Worm (Caenorhabditis elegans) whole organism, late embryonic: ENCODE results near the gene F47B8.18.

Experiments
- C08G9.2 ChIP-seq: sonication (generic microtip); optimal IDR thresholded peaks from 2 replicates; lab custom pipeline; 2016; ENCODE audit warnings: mild to moderate bottlenecking, missing genetic modification characterization, moderate library complexity, missing compliant biosample characterization
- F13H6.1 ChIP-seq: sonication (generic microtip); optimal IDR thresholded peaks from 2 replicates; lab custom pipeline; 2016; ENCODE audit warnings: missing genetic modification characterization, missing compliant biosample characterization
- K02D7.2 ChIP-seq: sonication (generic microtip); optimal IDR thresholded peaks from 2 replicates; lab custom pipeline; 2017; ENCODE audit warnings: mild to moderate bottlenecking, missing genetic modification characterization, missing compliant biosample characterization
- K09A11.1 ChIP-seq: sonication (generic microtip); optimal IDR thresholded peaks from 2 replicates; lab custom pipeline; 2017; ENCODE audit warnings: antibody characterized with exemption, mild to moderate bottlenecking, missing genetic modification characterization, missing compliant biosample characterization; ENCODE audit not compliant: insufficient read depth
- T23F11.4 ChIP-seq: fragments of 200-800 bp; sonication (Bioruptor generic); optimal IDR thresholded peaks from 2 replicates; lab custom pipeline; 2018; ENCODE audit warnings: mild to moderate bottlenecking, missing genetic modification characterization, missing compliant biosample characterization
- ahr-1 ChIP-seq: sonication (generic microtip); optimal IDR thresholded peaks from 2 replicates; lab custom pipeline; 2016; ENCODE audit warnings: missing genetic modification characterization, missing compliant biosample characterization
- ama-1 ChIP-seq: fragments of 150-350 bp; optimal IDR thresholded peaks from 2 replicates; lab custom pipeline; 2014
- ceh-14 ChIP-seq: sonication (generic microtip); optimal IDR thresholded peaks from 2 replicates; lab custom pipeline; 2016; ENCODE audit warnings: missing genotype, missing genetic modification characterization, missing compliant biosample characterization
- ceh-18 ChIP-seq: sonication (generic microtip); optimal IDR thresholded peaks from 2 replicates; lab custom pipeline; 2016; ENCODE audit warnings: missing genetic modification characterization, missing compliant biosample characterization
- ceh-19 ChIP-seq: fragments of 200-800 bp; sonication (Bioruptor generic); optimal IDR thresholded peaks from 2 replicates; lab custom pipeline; 2018; ENCODE audit warnings: mild to moderate bottlenecking, missing genetic modification characterization, missing compliant biosample characterization
- ceh-2 ChIP-seq: sonication (generic microtip); optimal IDR thresholded peaks from 2 replicates; lab custom pipeline; 2016; ENCODE audit warnings: missing genotype, missing genetic modification characterization, missing compliant biosample characterization
- ceh-22 ChIP-seq: sonication (generic microtip); optimal IDR thresholded peaks from 2 replicates; lab custom pipeline; 2017; ENCODE audit warnings: missing biosample characterization, missing genetic modification characterization
- ceh-31 ChIP-seq: sonication (generic microtip); optimal IDR thresholded peaks from 2 replicates; lab custom pipeline; 2016; ENCODE audit warnings: missing genetic modification characterization, missing compliant biosample characterization
- ceh-34 ChIP-seq: sonication (generic microtip); optimal IDR thresholded peaks from 2 replicates; lab custom pipeline; 2016; ENCODE audit warnings: mild to moderate bottlenecking, missing genetic modification characterization, missing compliant biosample characterization
- ceh-9 ChIP-seq: sonication (generic microtip); optimal IDR thresholded peaks from 2 replicates; lab custom pipeline; 2016; ENCODE audit warnings: mild to moderate bottlenecking, missing genetic modification characterization, inconsistent platforms, missing compliant biosample characterization
- dve-1 ChIP-seq: sonication (generic microtip); optimal IDR thresholded peaks from 2 replicates; lab custom pipeline; 2017; ENCODE audit warnings: antibody characterized with exemption, mild to moderate bottlenecking, missing genetic modification characterization, missing compliant biosample characterization
- ets-4 ChIP-seq: sonication (generic microtip); optimal IDR thresholded peaks from 2 replicates; lab custom pipeline; 2016; ENCODE audit warnings: missing genetic modification characterization, missing compliant biosample characterization
- eyg-1 ChIP-seq: sonication (generic microtip); optimal IDR thresholded peaks from 2 replicates; lab custom pipeline; 2016; ENCODE audit warnings: missing genotype, missing genetic modification characterization, missing compliant biosample characterization
- fax-1 ChIP-seq: sonication (generic microtip); optimal IDR thresholded peaks from 2 replicates; lab custom pipeline; 2016; ENCODE audit warnings: missing genotype, missing genetic modification characterization, missing compliant biosample characterization
- fkh-10 ChIP-seq: fragments of 150-350 bp; optimal IDR thresholded peaks from 2 replicates; lab custom pipeline; 2014; ENCODE audit warnings: missing biosample characterization, missing genetic modification reagents, missing genetic modification characterization
- fkh-6 ChIP-seq: sonication (generic microtip); optimal IDR thresholded peaks from 2 replicates; lab custom pipeline; 2016; ENCODE audit warnings: missing genetic modification characterization, missing compliant biosample characterization
- gmeb-2 ChIP-seq: sonication (generic microtip); optimal IDR thresholded peaks from 2 replicates; lab custom pipeline; 2016; ENCODE audit warnings: missing genetic modification characterization, inconsistent platforms, missing compliant biosample characterization
- hlh-15 ChIP-seq: sonication (generic microtip); optimal IDR thresholded peaks from 2 replicates; lab custom pipeline; 2016; ENCODE audit warnings: missing genetic modification characterization, missing compliant biosample characterization
- hlh-6 ChIP-seq: sonication (generic microtip); optimal IDR thresholded peaks from 2 replicates; lab custom pipeline; 2016; ENCODE audit warnings: missing genotype, missing genetic modification characterization, missing compliant biosample characterization
- hlh-8 ChIP-seq: sonication (generic microtip); optimal IDR thresholded peaks from 2 replicates; lab custom pipeline; 2016; ENCODE audit warnings: missing genotype, missing genetic modification characterization, missing compliant biosample characterization
- madf-2 ChIP-seq: sonication (generic microtip); optimal IDR thresholded peaks from 2 replicates; lab custom pipeline; 2017; ENCODE audit warnings: missing genetic modification characterization, missing compliant biosample characterization
- mec-3 ChIP-seq: sonication (generic microtip); optimal IDR thresholded peaks from 2 replicates; lab custom pipeline; 2016; ENCODE audit warnings: borderline replicate concordance, missing genetic modification characterization, missing compliant biosample characterization
- nfya-1 ChIP-seq: sonication (generic microtip); optimal IDR thresholded peaks from 2 replicates; lab custom pipeline; 2017; ENCODE audit warnings: missing genetic modification characterization, mild to moderate bottlenecking, missing compliant biosample characterization, antibody characterized with exemption, moderate library complexity
- nhr-232 ChIP-seq: sonication (generic microtip); optimal IDR thresholded peaks from 2 replicates; lab custom pipeline; 2016; ENCODE audit warnings: missing genetic modification characterization, missing compliant biosample characterization
- npax-4 ChIP-seq: sonication (generic microtip); optimal IDR thresholded peaks from 2 replicates; lab custom pipeline; 2016; ENCODE audit warnings: missing genetic modification characterization, missing compliant biosample characterization
- odd-2 ChIP-seq: sonication (generic microtip); optimal IDR thresholded peaks from 2 replicates; lab custom pipeline; 2017; ENCODE audit warnings: antibody characterized with exemption, mild to moderate bottlenecking, missing genetic modification characterization, missing compliant biosample characterization
- pax-1 ChIP-seq: fragments of 150-350 bp; optimal IDR thresholded peaks from 2 replicates; lab custom pipeline; 2014; ENCODE audit warnings: missing biosample characterization, missing genetic modification characterization
- pha-4 ChIP-seq: fragments of 150-350 bp; optimal IDR thresholded peaks from 2 replicates; lab custom pipeline; 2018; ENCODE audit warnings: missing biosample characterization, missing genetic modification reagents, missing genetic modification characterization
- pqm-1 ChIP-seq: sonication (generic microtip); optimal IDR thresholded peaks from 2 replicates; lab custom pipeline; 2016; ENCODE audit warnings: missing genetic modification characterization, missing compliant biosample characterization
- pros-1 ChIP-seq: fragments of 150-350 bp; optimal IDR thresholded peaks from 2 replicates; lab custom pipeline; 2014; ENCODE audit warnings: missing biosample characterization, missing genetic modification reagents, missing genetic modification characterization
- ref-2 ChIP-seq: sonication (generic microtip); optimal IDR thresholded peaks from 2 replicates; lab custom pipeline; 2016; ENCODE audit warnings: missing genetic modification characterization, missing compliant biosample characterization
- rnt-1 ChIP-seq: sonication (generic microtip); optimal IDR thresholded peaks from 2 replicates; lab custom pipeline; 2016; ENCODE audit warnings: missing genetic modification characterization, missing compliant biosample characterization
- sdc-2 ChIP-seq: sonication (generic microtip); optimal IDR thresholded peaks from 2 replicates; lab custom pipeline; 2016; ENCODE audit warnings: missing genotype, missing genetic modification characterization, missing compliant biosample characterization
- sox-2 ChIP-seq: fragments of 200-800 bp; sonication (Bioruptor generic); IDR thresholded peaks from 2 replicates; pipeline ENCODE4 v1.3.6; 2022; ENCODE audit warnings: missing genetic modification reagents, missing genetic modification characterization, missing compliant biosample characterization
- sox-4 ChIP-seq: sonication (generic microtip); optimal IDR thresholded peaks from 2 replicates; lab custom pipeline; 2017; ENCODE audit warnings: mild to moderate bottlenecking, missing genetic modification characterization, inconsistent platforms, missing compliant biosample characterization
- syd-9 ChIP-seq: sonication (generic microtip); optimal IDR thresholded peaks from 2 replicates; lab custom pipeline; 2016; ENCODE audit warnings: mild to moderate bottlenecking, missing genetic modification characterization, moderate library complexity, missing compliant biosample characterization
- tbx-2 ChIP-seq: sonication (generic microtip); optimal IDR thresholded peaks from 2 replicates; lab custom pipeline; 2016; ENCODE audit warnings: missing genetic modification characterization, missing compliant biosample characterization
- unc-3 ChIP-seq, 2 experiments: fragments of 200-800 bp in 1 of 2; sonication (Bioruptor generic) in 1 of 2; sonication (generic microtip) in 1 of 2; conservative IDR thresholded peaks in 1 of 2; optimal IDR thresholded peaks in 1 of 2; 2 replicates each; pipeline versions ENCODE4 v1.3.6 to Lab custom; 2016 to 2022; ENCODE audit warnings: missing compliant biosample characterization in 2 of 2, missing genetic modification characterization in 2 of 2, missing genetic modification reagents in 1 of 2
- unc-42 ChIP-seq: sonication (generic microtip); optimal IDR thresholded peaks from 2 replicates; lab custom pipeline; 2016; ENCODE audit warnings: missing genotype, missing genetic modification characterization, missing compliant biosample characterization
- unc-55 ChIP-seq: sonication (generic microtip); optimal IDR thresholded peaks from 2 replicates; lab custom pipeline; 2017; ENCODE audit warnings: missing biosample characterization, missing genetic modification reagents, missing genetic modification characterization
- unc-86 ChIP-seq: sonication (generic microtip); optimal IDR thresholded peaks from 2 replicates; lab custom pipeline; 2016; ENCODE audit warnings: missing genetic modification characterization, missing compliant biosample characterization
- zip-5 ChIP-seq: sonication (generic microtip); optimal IDR thresholded peaks from 2 replicates; lab custom pipeline; 2016; ENCODE audit warnings: missing genetic modification characterization, missing compliant biosample characterization
- ztf-16 ChIP-seq: sonication (generic microtip); optimal IDR thresholded peaks from 2 replicates; lab custom pipeline; 2017; ENCODE audit warnings: missing genetic modification characterization, missing compliant biosample characterization

F47B8.18 gene

ce11 chrV:14352032-14352431 lies 26.8 kb upstream of the F47B8.18 start:
- no peak for TF ChIP-seq odd-2 (tag; lab: Kevin White, UChicago)
- TF ChIP-seq unc-86 (tag; lab: Kevin White, UChicago) = no peak
- no peak for TF ChIP-seq eyg-1 (tag; lab: Kevin White, UChicago)
- TF ChIP-seq pha-4 (tag; lab: Kevin White, UChicago) = no peak
- TF ChIP-seq mec-3 = no peak
- no peak for TF ChIP-seq nhr-232 (tag; lab: Kevin White, UChicago)

ce11 chrV:14351629-14352028 lies 26.4 kb upstream of the F47B8.18 start, which contains the start of gene vha-13:
TSS of gene vha-13 (plus strand) at chrV:14351709.
- TF ChIP-seq nfya-1 (tag; lab: Kevin White, UChicago) = no peak
- no peak for TF ChIP-seq ahr-1 (tag; lab: Kevin White, UChicago)
- TF ChIP-seq K02D7.2 (tag; lab: Kevin White, UChicago) = no peak
- no peak for TF ChIP-seq pax-1 (tag; lab: Kevin White, UChicago)
- TF ChIP-seq hlh-6 = no peak
- TF ChIP-seq npax-4 (tag; lab: Kevin White, UChicago) = no peak
- no peak for TF ChIP-seq K09A11.1 (tag; lab: Kevin White, UChicago)
- no peak for TF ChIP-seq ceh-22 (tag; lab: Kevin White, UChicago)
- TF ChIP-seq ceh-9 (tag; lab: Kevin White, UChicago) = no peak
- TF ChIP-seq mec-3 = no peak
- no peak for TF ChIP-seq ceh-18 (tag; lab: Kevin White, UChicago)
- TF ChIP-seq hlh-15 (tag; lab: Kevin White, UChicago) = no peak
- no peak for TF ChIP-seq sox-4 (tag; lab: Kevin White, UChicago)
- no peak for TF ChIP-seq zip-5 (tag; lab: Kevin White, UChicago)
- no peak for TF ChIP-seq ets-4 (tag; lab: Kevin White, UChicago)
- TF ChIP-seq ztf-16 (tag; lab: Kevin White, UChicago) = no peak
- TF ChIP-seq madf-2 = no peak

ce11 chrV:14350949-14351348 lies 25.7 kb upstream of the F47B8.18 start:
- TF ChIP-seq sox-2 (no peak), ceh-31 (peak; percentile 78), madf-2 (peak; percentile 0), ceh-34 (peak; percentile 43), pros-1 (tag; lab: Kevin White, UChicago) (peak; percentile 58), ets-4 (tag; lab: Kevin White, UChicago) (peak; percentile 38), unc-42 (tag; lab: Kevin White, UChicago) (peak; percentile 72), F13H6.1 (tag; lab: Kevin White, UChicago) (peak; percentile 3), fkh-6 (tag; lab: Kevin White, UChicago) (peak; percentile 53), sdc-2 (peak; percentile 3), ama-1 (lab: Kevin White, UChicago) (no peak), unc-3 (GFP tag; conservative IDR thresholded peaks at IDR 0.05; lab: Robert Waterston, UW) (no peak), unc-3 (tag; optimal IDR thresholded peaks at IDR 0.05; lab: Kevin White, UChicago) (no peak), syd-9 (tag; lab: Kevin White, UChicago) (peak; percentile 24), fax-1 (no peak), pqm-1 (tag; lab: Kevin White, UChicago) (peak; percentile 15), rnt-1 (peak; percentile 60), nfya-1 (tag; lab: Kevin White, UChicago) (peak; percentile 62), fkh-10 (GFP tag; lab: Kevin White, UChicago) (peak; percentile 14), tbx-2 (peak; percentile 75), ceh-22 (tag; lab: Kevin White, UChicago) (no peak), sox-4 (tag; lab: Kevin White, UChicago) (no peak), dve-1 (tag; lab: Kevin White, UChicago) (peak; percentile 22), ceh-2 (tag; lab: Kevin White, UChicago) (peak; percentile 7), ceh-19 (GFP tag; lab: Kevin White, UChicago) (no peak), unc-55 (GFP tag; lab: Kevin White, UChicago) (no peak), ceh-18 (tag; lab: Kevin White, UChicago) (peak; percentile 79), hlh-6 (peak; percentile 41), eyg-1 (tag; lab: Kevin White, UChicago) (no peak), C08G9.2 (tag; lab: Kevin White, UChicago) (peak; percentile 64), ceh-14 (tag; lab: Kevin White, UChicago) (peak; percentile 55), gmeb-2 (tag; lab: Kevin White, UChicago) (no peak), hlh-8 (tag; lab: Kevin White, UChicago) (peak; percentile 11), pha-4 (tag; lab: Kevin White, UChicago) (no peak), ref-2 (peak; percentile 54), T23F11.4 (no peak)
